Fruit fly (Drosophila melanogaster) whole organism: ENCODE measurements around the gene CkIIalpha-i3.
A peak's percentile ranks its signal among the peaks of the same experiment; 100 is the strongest.

Source experiments
- CG8478 ChIP-seq: fragments of >200 bp; optimal IDR thresholded peaks from 2 replicates; lab custom pipeline; 2018; ENCODE audit warnings: inconsistent platforms
- Dll ChIP-seq: fragments of >200 bp; optimal IDR thresholded peaks from 2 replicates; lab custom pipeline; 2017
- EcR ChIP-seq, 2 experiments: fragments of >200 bp; optimal IDR thresholded peaks; 2 replicates each; lab custom pipeline; 2017; ENCODE audit warnings: missing biosample characterization in 2 of 2, missing genetic modification characterization in 2 of 2, missing genetic modification reagents in 2 of 2
- pan ChIP-seq: fragments of >200 bp; optimal IDR thresholded peaks from 2 replicates; lab custom pipeline; 2017
- psq ChIP-seq: fragments of >200 bp; optimal IDR thresholded peaks from 2 replicates; lab custom pipeline; 2017
- usp ChIP-seq: fragments of >200 bp; optimal IDR thresholded peaks from 2 replicates; lab custom pipeline; 2017; ENCODE audit warnings: missing biosample characterization, missing genetic modification characterization, mixed read lengths

CkIIalpha-i3 gene

DNA sequence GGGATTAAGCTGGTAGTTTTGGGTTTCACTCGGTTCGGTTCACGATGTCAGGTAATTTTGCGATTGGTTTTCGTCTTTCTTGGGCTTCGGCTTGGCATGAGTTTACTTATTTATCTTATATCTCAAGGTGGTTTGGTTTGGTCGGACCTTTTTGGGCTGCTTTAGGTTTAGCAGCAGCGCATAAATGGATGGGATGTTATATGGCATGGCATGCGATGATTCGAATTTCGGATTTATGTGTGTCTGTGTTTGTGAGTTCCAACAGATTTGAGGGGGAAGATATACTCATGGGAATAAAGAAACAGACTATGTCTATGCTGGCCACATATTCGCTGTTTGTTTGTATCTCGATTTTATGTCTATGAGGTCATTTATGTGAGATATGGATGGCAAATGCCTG lies 12.7 kb downstream of the CkIIalpha-i3 start:
- TF ChIP-seq pan (lab: Kevin White, UChicago), result no peak
- no peak for TF ChIP-seq Dll (lab: Kevin White, UChicago)
- TF ChIP-seq CG8478 (lab: Kevin White, UChicago), result no peak
- no peak for TF ChIP-seq psq
- TF ChIP-seq EcR (GFP tag; optimal IDR thresholded peaks at IDR 0.05; lab: Kevin White, UChicago), result no peak
- no peak for TF ChIP-seq usp (GFP tag; lab: Kevin White, UChicago)

dm6 chr3L:697055-697427 lies 13.4 kb downstream of the CkIIalpha-i3 start:
- TF ChIP-seq pan (lab: Kevin White, UChicago), result no peak
- no peak for TF ChIP-seq usp (GFP tag; lab: Kevin White, UChicago)
- no peak for TF ChIP-seq EcR (GFP tag; optimal IDR thresholded peaks at IDR 0.05; lab: Kevin White, UChicago)
- TF ChIP-seq CG8478 (lab: Kevin White, UChicago), result no peak
- no peak for TF ChIP-seq Dll (lab: Kevin White, UChicago)
- TF ChIP-seq psq, result no peak

dm6 chr3L:696404-697054 lies 13.9 kb downstream of the CkIIalpha-i3 start:
- no peak for TF ChIP-seq psq
- no peak for TF ChIP-seq CG8478 (lab: Kevin White, UChicago)
- TF ChIP-seq pan (lab: Kevin White, UChicago), result no peak
- no peak for TF ChIP-seq usp (GFP tag; lab: Kevin White, UChicago)
- no peak for TF ChIP-seq EcR (GFP tag; optimal IDR thresholded peaks at IDR 0.05; lab: Kevin White, UChicago)
- TF ChIP-seq Dll (lab: Kevin White, UChicago), result no peak

dm6 chr3L:695510-695909 lies 14.9 kb downstream of the CkIIalpha-i3 start:
- no peak for TF ChIP-seq Dll (lab: Kevin White, UChicago)
- TF ChIP-seq usp (GFP tag; lab: Kevin White, UChicago), result no peak
- TF ChIP-seq CG8478 (lab: Kevin White, UChicago), result no peak
- no peak for TF ChIP-seq pan (lab: Kevin White, UChicago)
- TF ChIP-seq psq, result no peak
- no peak for TF ChIP-seq EcR (GFP tag; optimal IDR thresholded peaks at IDR 0.05; lab: Kevin White, UChicago)

DNA sequence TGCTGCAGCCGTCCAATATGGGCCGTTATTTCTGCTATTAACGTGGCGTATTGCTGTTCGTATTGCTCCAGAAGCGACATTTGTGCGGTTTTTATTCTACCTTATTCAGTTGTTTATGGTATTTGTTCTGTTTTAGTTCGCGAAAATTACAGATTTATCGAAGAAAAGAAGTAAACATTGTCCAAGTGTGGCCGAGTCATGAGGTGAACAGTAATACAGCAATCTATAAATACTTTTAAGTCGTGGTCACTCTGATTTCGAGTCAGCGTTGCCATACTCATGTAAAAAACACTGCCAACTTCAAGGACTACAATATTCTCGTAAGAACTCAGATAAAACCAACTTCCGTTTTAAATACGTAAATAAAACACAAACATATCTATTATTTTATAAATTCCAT lies 17.7 kb downstream of the CkIIalpha-i3 start, which contains the start of gene Vti1a:
Vti1a (minus strand) TSS at position 221 of the 400 bp plus-strand sequence.
- TF ChIP-seq EcR (GFP tag; optimal IDR thresholded peaks at IDR 0.05; lab: Kevin White, UChicago), result no peak
- no peak for TF ChIP-seq psq
- no peak for TF ChIP-seq Dll (lab: Kevin White, UChicago)
- TF ChIP-seq usp (GFP tag; lab: Kevin White, UChicago), result no peak
- no peak for TF ChIP-seq CG8478 (lab: Kevin White, UChicago)
- no peak for TF ChIP-seq pan (lab: Kevin White, UChicago)

DNA sequence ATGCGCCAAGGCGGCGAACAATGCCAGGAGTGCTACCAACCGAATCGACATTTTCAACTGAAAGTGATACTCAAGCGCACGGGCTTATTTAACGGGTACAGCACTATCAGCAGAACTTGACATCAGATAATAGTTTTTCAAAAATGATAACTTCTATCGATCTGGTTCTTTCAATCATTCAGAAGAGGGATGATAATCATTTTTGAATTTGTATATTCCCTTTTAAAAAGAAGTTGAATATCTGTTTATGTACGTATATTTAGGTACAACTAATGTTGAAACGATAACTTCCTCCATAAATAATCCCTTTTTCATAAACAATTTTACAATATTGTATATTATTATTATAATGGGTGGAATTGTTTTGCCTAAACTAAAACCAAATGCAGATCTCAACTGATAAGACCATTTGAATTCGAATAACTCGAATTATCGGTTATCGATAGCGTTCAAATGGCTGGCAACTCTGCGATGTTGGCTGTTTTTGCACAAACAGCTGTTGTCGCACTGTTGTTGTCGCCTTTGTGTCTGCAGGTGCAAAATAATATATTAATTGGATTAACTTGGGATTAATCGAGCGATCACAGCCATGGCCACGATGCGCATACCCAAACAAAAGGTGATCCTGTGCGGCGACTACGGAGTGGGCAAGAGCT lies 20.2 kb downstream of the CkIIalpha-i3 start, which contains the start of the genes CG32483 and RabX6:
CG32483 (minus strand) TSS at position 51 of the 656 bp plus-strand sequence.
RabX6 (plus strand) TSS at position 487 of the 656 bp plus-strand sequence.
- TF ChIP-seq Dll (lab: Kevin White, UChicago), result no peak
- no peak for TF ChIP-seq pan (lab: Kevin White, UChicago)
- no peak for TF ChIP-seq CG8478 (lab: Kevin White, UChicago)

DNA sequence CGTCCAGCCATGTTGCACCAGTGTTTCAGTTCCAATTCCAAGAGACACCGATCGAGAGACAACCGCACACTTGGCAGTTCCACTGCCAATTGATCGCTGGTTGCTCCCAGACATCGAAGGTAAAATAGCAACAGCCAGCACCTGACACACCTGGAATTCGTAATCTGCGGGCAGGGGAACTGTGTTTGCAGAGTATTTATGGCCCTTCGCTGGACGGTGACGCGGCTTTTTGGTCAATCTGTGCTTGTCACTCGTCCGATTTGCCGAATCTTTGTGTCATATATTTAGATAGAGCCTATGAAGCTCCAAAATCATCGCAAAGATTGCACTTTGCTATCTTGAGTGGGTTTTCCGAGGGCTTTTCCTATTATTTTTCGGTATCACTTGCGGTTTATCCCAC lies 22.5 kb downstream of the CkIIalpha-i3 start, which contains the start of gene hiro:
hiro (minus strand) TSS at position 101 of the 400 bp plus-strand sequence.
- TF ChIP-seq psq (no peak), EcR (GFP tag; optimal IDR thresholded peaks at IDR 0.05; lab: Kevin White, UChicago) (no peak), pan (lab: Kevin White, UChicago) (no peak), Dll (lab: Kevin White, UChicago) (no peak), usp (GFP tag; lab: Kevin White, UChicago) (no peak), CG8478 (lab: Kevin White, UChicago) (no peak)

dm6 chr3L:685441-685804 lies 25.0 kb downstream of the CkIIalpha-i3 start, which contains the start of gene ebd1:
ebd1 (minus strand) TSS chr3L:685549.
- TF ChIP-seq Dll (lab: Kevin White, UChicago) (peak; percentile 26), EcR (GFP tag; optimal IDR thresholded peaks at IDR 0.05; lab: Kevin White, UChicago) (no peak)

- TF ChIP-seq CG8478 (lab: Kevin White, UChicago) (no peak), Dll (lab: Kevin White, UChicago) (no peak), EcR (GFP tag; optimal IDR thresholded peaks at IDR 0.05; lab: Kevin White, UChicago) (no peak), psq (no peak), usp (GFP tag; lab: Kevin White, UChicago) (no peak), pan (lab: Kevin White, UChicago) (no peak)
Measured at dm6 chr3L:684749-685440, 25.5 kb downstream of the CkIIalpha-i3 start.

- no peak for TF ChIP-seq usp (GFP tag; lab: Kevin White, UChicago)
- no peak for TF ChIP-seq EcR (GFP tag; optimal IDR thresholded peaks at IDR 0.05; lab: Kevin White, UChicago)
- no peak for TF ChIP-seq psq
- TF ChIP-seq Dll (lab: Kevin White, UChicago), result no peak
- TF ChIP-seq pan (lab: Kevin White, UChicago), result no peak
- TF ChIP-seq CG8478 (lab: Kevin White, UChicago), result no peak
Measured at dm6 chr3L:682420-682882, 28.0 kb downstream of the CkIIalpha-i3 start, which contains the start of gene CG3386. CG3386 (minus strand) TSS chr3L:682470.

- TF ChIP-seq usp (GFP tag; lab: Kevin White, UChicago), result no peak
- no peak for TF ChIP-seq CG8478 (lab: Kevin White, UChicago)
- no peak for TF ChIP-seq pan (lab: Kevin White, UChicago)
- TF ChIP-seq EcR (GFP tag; optimal IDR thresholded peaks at IDR 0.05; lab: Kevin White, UChicago), result no peak
- no peak for TF ChIP-seq Dll (lab: Kevin White, UChicago)
- no peak for TF ChIP-seq psq
Measured at dm6 chr3L:681793-682369, 28.5 kb downstream of the CkIIalpha-i3 start.
